Fruit fly (Drosophila melanogaster) whole organism, prepupa: ENCODE measurements around the gene aurA.

Experiments
- CG11762 ChIP-seq: fragments of 200-800 bp; sonication (Bioruptor generic); optimal IDR thresholded peaks from 3 replicates; lab custom pipeline; 2016; ENCODE audit warnings: missing biosample characterization, missing genetic modification characterization; ENCODE audit not compliant: insufficient read depth
- CG11902 ChIP-seq: fragments of 200-800 bp; sonication (Bioruptor generic); optimal IDR thresholded peaks from 3 replicates; lab custom pipeline; 2016; ENCODE audit warnings: missing biosample characterization, missing genetic modification characterization
- CG16779 ChIP-seq: fragments of 200-800 bp; sonication (Bioruptor generic); optimal IDR thresholded peaks from 3 replicates; lab custom pipeline; 2017; ENCODE audit warnings: missing biosample characterization, mild to moderate bottlenecking, missing genetic modification characterization
- CG3032 ChIP-seq: fragments of 200-800 bp; optimal IDR thresholded peaks from 2 replicates; lab custom pipeline; 2019; ENCODE audit warnings: missing biosample characterization, mild to moderate bottlenecking, missing genetic modification characterization, moderate library complexity
- CG6854 ChIP-seq: fragments of 200-800 bp; sonication (Bioruptor generic); optimal IDR thresholded peaks from 2 replicates; lab custom pipeline; 2017; ENCODE audit warnings: missing biosample characterization, mild to moderate bottlenecking, missing genetic modification characterization
- CG8632 ChIP-seq: fragments of 200-800 bp; sonication (Bioruptor generic); optimal IDR thresholded peaks from 3 replicates; lab custom pipeline; 2016; ENCODE audit warnings: missing biosample characterization, missing genetic modification characterization
- Ets21C ChIP-seq: fragments of 200-800 bp; sonication (Bioruptor generic); optimal IDR thresholded peaks from 3 replicates; lab custom pipeline; 2016; ENCODE audit warnings: missing biosample characterization, missing genetic modification characterization
- Hr38 ChIP-seq: sonication (Bioruptor generic); optimal IDR thresholded peaks from 2 replicates; lab custom pipeline; 2016; ENCODE audit warnings: missing biosample characterization, missing genetic modification characterization
- Lpt ChIP-seq: fragments of 200-800 bp; sonication (Bioruptor generic); optimal IDR thresholded peaks from 3 replicates; lab custom pipeline; 2016; ENCODE audit warnings: missing biosample characterization, missing genetic modification characterization
- OdsH ChIP-seq: fragments of 200-800 bp; sonication (Bioruptor generic); optimal IDR thresholded peaks from 3 replicates; lab custom pipeline; 2016; ENCODE audit warnings: missing biosample characterization, missing genetic modification characterization
- achi ChIP-seq: fragments of 200-800 bp; sonication (Bioruptor generic); optimal IDR thresholded peaks from 3 replicates; lab custom pipeline; 2016; ENCODE audit warnings: missing biosample characterization, missing genetic modification characterization
- dsx ChIP-seq: fragments of 200-800 bp; optimal IDR thresholded peaks from 3 replicates; lab custom pipeline; 2019; ENCODE audit warnings: missing biosample characterization, mild to moderate bottlenecking, missing genetic modification characterization, moderate library complexity; ENCODE audit not compliant: poor library complexity, severe bottlenecking
- svp ChIP-seq: fragments of 200-800 bp; sonication (Bioruptor generic); peaks from one replicate; lab custom pipeline; 2016; ENCODE audit warnings: missing biosample characterization, missing genetic modification characterization

DNA sequence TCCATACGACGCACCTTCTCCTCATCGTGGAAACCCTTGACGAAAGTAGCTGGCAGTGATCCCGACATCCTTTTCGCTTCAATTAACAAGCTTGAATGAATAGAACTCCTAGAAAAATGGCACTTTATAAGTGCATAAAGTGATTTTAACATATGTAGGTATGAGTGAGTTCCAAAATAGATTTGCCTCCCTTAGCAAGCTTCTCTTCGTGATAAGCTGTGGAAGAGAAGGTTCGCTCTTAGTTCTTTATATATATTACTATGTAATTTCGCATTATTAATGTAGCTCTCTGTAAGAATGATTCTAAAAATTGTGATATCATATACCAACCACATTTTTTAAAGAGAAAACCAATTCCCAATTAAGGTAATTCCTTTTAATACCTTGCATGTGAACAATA, 21.5 kb downstream of the aurA start, which contains the start of gene CG3397:
- no peak for TF ChIP-seq CG6854
- no peak for TF ChIP-seq Ets21C (GFP tag; lab: Kevin White, UChicago)
- TF ChIP-seq CG16779 (tag; lab: Kevin White, UChicago): no peak
- no peak for TF ChIP-seq CG11762 (GFP tag; lab: Kevin White, UChicago)
- TF ChIP-seq OdsH: no peak
- no peak for TF ChIP-seq dsx (GFP tag; lab: Kevin White, UChicago)
- no peak for TF ChIP-seq CG3032
- TF ChIP-seq achi: no peak
- no peak for TF ChIP-seq CG11902
- TF ChIP-seq svp: no peak
- no peak for TF ChIP-seq CG8632 (GFP tag; lab: Kevin White, UChicago)
- no peak for TF ChIP-seq Lpt (GFP tag; lab: Kevin White, UChicago)
- TF ChIP-seq Hr38 (GFP tag; lab: Kevin White, UChicago): no peak
